Fruit fly (Drosophila melanogaster): ENCODE data around the gene CG9592.
A peak's percentile ranks its signal among the peaks of the same experiment; 100 is the strongest.

Gene CG9592

DNA sequence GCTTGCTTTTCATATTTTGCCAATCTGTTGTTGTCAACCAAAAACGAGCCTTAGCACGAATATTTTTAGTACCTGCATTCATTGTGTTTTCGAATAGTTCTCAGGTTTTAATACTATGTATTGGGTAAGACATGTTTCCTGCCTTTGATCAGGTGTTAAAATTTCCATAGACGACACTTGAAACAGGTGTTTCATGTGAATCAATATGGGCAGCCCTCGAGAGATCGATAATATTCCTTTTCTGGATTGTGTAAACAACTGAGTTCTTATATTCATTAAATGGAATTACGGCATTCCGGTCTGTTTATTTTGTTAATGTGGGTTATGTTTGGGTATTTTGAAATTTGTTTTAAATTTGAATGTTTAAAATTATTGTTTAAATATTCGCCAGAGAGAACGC lies 31.6 kb downstream of the CG9592 start (continued):
- TF ChIP-seq ash1 (GFP tag; optimal IDR thresholded peaks at IDR 0.05) (no peak), ftz-f1 (GFP tag; optimal IDR thresholded peaks at IDR 0.05) (no peak), CG14441 (GFP tag; IDR thresholded peaks at IDR 0.05) (no peak), BEAF-32 (GFP tag; optimal IDR thresholded peaks at IDR 0.05) (no peak), CG7745 (tag; optimal IDR thresholded peaks at IDR 0.05) (no peak), bsh (GFP tag; optimal IDR thresholded peaks at IDR 0.05) (no peak), dan (GFP tag; IDR thresholded peaks at IDR 0.05) (no peak), gce (GFP tag; IDR thresholded peaks at IDR 0.05) (no peak), CG6175 (GFP tag; IDR thresholded peaks at IDR 0.05) (no peak), HLHmδ (GFP tag; optimal IDR thresholded peaks at IDR 0.05) (no peak), lola (GFP tag; optimal IDR thresholded peaks at IDR 0.05) (no peak), CG10267 (tag; optimal IDR thresholded peaks at IDR 0.05) (no peak), CG2116 (GFP tag; optimal IDR thresholded peaks at IDR 0.05) (no peak), dm (GFP tag; optimal IDR thresholded peaks at IDR 0.05) (no peak), CG18011 (GFP tag; optimal IDR thresholded peaks at IDR 0.05) (no peak), Abd-B (GFP tag; optimal IDR thresholded peaks at IDR 0.05) (no peak), Vsx1 (GFP tag; optimal IDR thresholded peaks at IDR 0.05) (peak; percentile 33), CG3407 (GFP tag; optimal IDR thresholded peaks at IDR 0.05) (no peak), emc (GFP tag; optimal IDR thresholded peaks at IDR 0.05) (no peak), bcd (GFP tag; optimal IDR thresholded peaks at IDR 0.05) (no peak), NC2α (GFP tag; optimal IDR thresholded peaks at IDR 0.05) (no peak), ase (GFP tag; IDR thresholded peaks at IDR 0.05) (no peak), MTF-1 (GFP tag; optimal IDR thresholded peaks at IDR 0.05; ENCODE audit: borderline replicate concordance) (peak; percentile 12), cwo (GFP tag; optimal IDR thresholded peaks at IDR 0.05) (no peak), CG15011 (GFP tag; optimal IDR thresholded peaks at IDR 0.05) (no peak), Nf-YC (tag; optimal IDR thresholded peaks at IDR 0.05) (no peak), CG17328 (GFP tag; IDR thresholded peaks at IDR 0.05) (no peak), H2.0 (GFP tag; IDR thresholded peaks at IDR 0.05) (no peak), sob (GFP tag; IDR thresholded peaks at IDR 0.05) (peak; percentile 39; the same call in 1 of the 2 replicates), Ets97D (GFP tag; optimal IDR thresholded peaks at IDR 0.05) (no peak), chm (GFP tag; IDR thresholded peaks at IDR 0.05) (no peak), CG12104 (GFP tag; optimal IDR thresholded peaks at IDR 0.05) (no peak), unpg (GFP tag; optimal IDR thresholded peaks at IDR 0.05) (no peak), Eip74EF (GFP tag; optimal IDR thresholded peaks at IDR 0.05) (no peak), CTCF (GFP tag; optimal IDR thresholded peaks at IDR 0.05) (no peak), CG15696 (tag; optimal IDR thresholded peaks at IDR 0.05) (no peak), CG10654 (GFP tag; optimal IDR thresholded peaks at IDR 0.05) (no peak), CG7556 (GFP tag; optimal IDR thresholded peaks at IDR 0.05) (no peak), Adf1 (GFP tag; IDR thresholded peaks at IDR 0.05) (no peak), CG10366 (GFP tag; IDR thresholded peaks at IDR 0.05) (no peak), CG2712 (tag; optimal IDR thresholded peaks at IDR 0.05) (no peak), CG9609 (GFP tag; optimal IDR thresholded peaks at IDR 0.05) (no peak), CG15601 (tag; optimal IDR thresholded peaks at IDR 0.05) (peak; percentile 30), CG18262 (tag; optimal IDR thresholded peaks at IDR 0.05) (no peak), klu (GFP tag; IDR thresholded peaks at IDR 0.05) (no peak), chif (GFP tag; optimal IDR thresholded peaks at IDR 0.05) (no peak), CG12299 (tag; optimal IDR thresholded peaks at IDR 0.05) (no peak), bowl (GFP tag; IDR thresholded peaks at IDR 0.05) (no peak), CG31224 (GFP tag; IDR thresholded peaks at IDR 0.05) (no peak), Poxn (GFP tag; IDR thresholded peaks at IDR 0.05) (no peak), tio (GFP tag; optimal IDR thresholded peaks at IDR 0.05) (no peak), chn (GFP tag; optimal IDR thresholded peaks at IDR 0.05) (no peak)

All from whole organism, embryonic.